Worm (Caenorhabditis elegans) whole organism, late embryonic: ENCODE data around the gene clec-234.

Experiments
- K02D7.2 ChIP-seq: sonication (generic microtip); optimal IDR thresholded peaks from 2 replicates; lab custom pipeline; 2017; ENCODE audit warnings: mild to moderate bottlenecking, missing genetic modification characterization, missing compliant biosample characterization
- K09A11.1 ChIP-seq: sonication (generic microtip); optimal IDR thresholded peaks from 2 replicates; lab custom pipeline; 2017; ENCODE audit warnings: antibody characterized with exemption, mild to moderate bottlenecking, missing genetic modification characterization, missing compliant biosample characterization; ENCODE audit not compliant: insufficient read depth
- ahr-1 ChIP-seq: sonication (generic microtip); optimal IDR thresholded peaks from 2 replicates; lab custom pipeline; 2016; ENCODE audit warnings: missing genetic modification characterization, missing compliant biosample characterization
- ama-1 ChIP-seq: fragments of 150-350 bp; optimal IDR thresholded peaks from 2 replicates; lab custom pipeline; 2014
- ceh-18 ChIP-seq: sonication (generic microtip); optimal IDR thresholded peaks from 2 replicates; lab custom pipeline; 2016; ENCODE audit warnings: missing genetic modification characterization, missing compliant biosample characterization
- ceh-24 ChIP-seq: sonication (generic microtip); optimal IDR thresholded peaks from 2 replicates; lab custom pipeline; 2016; ENCODE audit warnings: mild to moderate bottlenecking, missing genetic modification characterization, missing compliant biosample characterization
- ceh-30 ChIP-seq: fragments of 150-350 bp; optimal IDR thresholded peaks from 2 replicates; lab custom pipeline; 2014; ENCODE audit warnings: missing biosample characterization, missing genetic modification characterization
- ceh-31 ChIP-seq: sonication (generic microtip); optimal IDR thresholded peaks from 2 replicates; lab custom pipeline; 2016; ENCODE audit warnings: missing genetic modification characterization, missing compliant biosample characterization
- ceh-34 ChIP-seq: sonication (generic microtip); optimal IDR thresholded peaks from 2 replicates; lab custom pipeline; 2016; ENCODE audit warnings: mild to moderate bottlenecking, missing genetic modification characterization, missing compliant biosample characterization
- ceh-45 ChIP-seq: fragments of 200-800 bp; sonication (Bioruptor generic); IDR thresholded peaks from 2 replicates; pipeline ENCODE4 v1.3.6; 2022; ENCODE audit warnings: missing genetic modification reagents, missing genetic modification characterization, missing compliant biosample characterization
- ceh-9 ChIP-seq: sonication (generic microtip); optimal IDR thresholded peaks from 2 replicates; lab custom pipeline; 2016; ENCODE audit warnings: mild to moderate bottlenecking, missing genetic modification characterization, inconsistent platforms, missing compliant biosample characterization
- dmd-4 ChIP-seq: sonication (generic microtip); optimal IDR thresholded peaks from 2 replicates; lab custom pipeline; 2016; ENCODE audit warnings: borderline replicate concordance, missing genetic modification characterization, missing compliant biosample characterization
- dve-1 ChIP-seq: sonication (generic microtip); optimal IDR thresholded peaks from 2 replicates; lab custom pipeline; 2017; ENCODE audit warnings: antibody characterized with exemption, mild to moderate bottlenecking, missing genetic modification characterization, missing compliant biosample characterization
- eyg-1 ChIP-seq: sonication (generic microtip); optimal IDR thresholded peaks from 2 replicates; lab custom pipeline; 2016; ENCODE audit warnings: missing genotype, missing genetic modification characterization, missing compliant biosample characterization
- gmeb-2 ChIP-seq: sonication (generic microtip); optimal IDR thresholded peaks from 2 replicates; lab custom pipeline; 2016; ENCODE audit warnings: missing genetic modification characterization, inconsistent platforms, missing compliant biosample characterization
- hlh-13 ChIP-seq: fragments of 200-800 bp; sonication (Bioruptor generic); optimal IDR thresholded peaks from 2 replicates; lab custom pipeline; 2018; ENCODE audit warnings: mild to moderate bottlenecking, missing genetic modification characterization, missing compliant biosample characterization
- hlh-15 ChIP-seq: sonication (generic microtip); optimal IDR thresholded peaks from 2 replicates; lab custom pipeline; 2016; ENCODE audit warnings: missing genetic modification characterization, missing compliant biosample characterization
- hlh-30 ChIP-seq: sonication (generic microtip); optimal IDR thresholded peaks from 2 replicates; lab custom pipeline; 2017; ENCODE audit warnings: antibody characterized with exemption, missing genetic modification characterization, missing compliant biosample characterization; ENCODE audit not compliant: insufficient read depth
- hlh-8 ChIP-seq: sonication (generic microtip); optimal IDR thresholded peaks from 2 replicates; lab custom pipeline; 2016; ENCODE audit warnings: missing genotype, missing genetic modification characterization, missing compliant biosample characterization
- madf-2 ChIP-seq: sonication (generic microtip); optimal IDR thresholded peaks from 2 replicates; lab custom pipeline; 2017; ENCODE audit warnings: missing genetic modification characterization, missing compliant biosample characterization
- nhr-11 ChIP-seq: fragments of 150-350 bp; optimal IDR thresholded peaks from 2 replicates; lab custom pipeline; 2014; ENCODE audit warnings: missing biosample characterization, missing genetic modification characterization
- nhr-232 ChIP-seq: sonication (generic microtip); optimal IDR thresholded peaks from 2 replicates; lab custom pipeline; 2016; ENCODE audit warnings: missing genetic modification characterization, missing compliant biosample characterization
- npax-4 ChIP-seq: sonication (generic microtip); optimal IDR thresholded peaks from 2 replicates; lab custom pipeline; 2016; ENCODE audit warnings: missing genetic modification characterization, missing compliant biosample characterization
- odd-2 ChIP-seq: sonication (generic microtip); optimal IDR thresholded peaks from 2 replicates; lab custom pipeline; 2017; ENCODE audit warnings: antibody characterized with exemption, mild to moderate bottlenecking, missing genetic modification characterization, missing compliant biosample characterization
- pag-3 ChIP-seq: sonication (generic microtip); optimal IDR thresholded peaks from 2 replicates; lab custom pipeline; 2016; ENCODE audit warnings: missing compliant biosample characterization, missing genetic modification characterization, borderline replicate concordance
- pax-1 ChIP-seq: fragments of 150-350 bp; optimal IDR thresholded peaks from 2 replicates; lab custom pipeline; 2014; ENCODE audit warnings: missing biosample characterization, missing genetic modification characterization
- pha-2 ChIP-seq: sonication (generic microtip); optimal IDR thresholded peaks from 2 replicates; lab custom pipeline; 2017; ENCODE audit warnings: mild to moderate bottlenecking, missing genetic modification characterization, missing compliant biosample characterization
- pha-4 ChIP-seq: fragments of 150-350 bp; optimal IDR thresholded peaks from 2 replicates; lab custom pipeline; 2018; ENCODE audit warnings: missing biosample characterization, missing genetic modification reagents, missing genetic modification characterization
- pqm-1 ChIP-seq: sonication (generic microtip); optimal IDR thresholded peaks from 2 replicates; lab custom pipeline; 2016; ENCODE audit warnings: missing genetic modification characterization, missing compliant biosample characterization
- pros-1 ChIP-seq: fragments of 150-350 bp; optimal IDR thresholded peaks from 2 replicates; lab custom pipeline; 2014; ENCODE audit warnings: missing biosample characterization, missing genetic modification reagents, missing genetic modification characterization
- ref-2 ChIP-seq: sonication (generic microtip); optimal IDR thresholded peaks from 2 replicates; lab custom pipeline; 2016; ENCODE audit warnings: missing genetic modification characterization, missing compliant biosample characterization
- rnt-1 ChIP-seq: sonication (generic microtip); optimal IDR thresholded peaks from 2 replicates; lab custom pipeline; 2016; ENCODE audit warnings: missing genetic modification characterization, missing compliant biosample characterization
- sdc-2 ChIP-seq: sonication (generic microtip); optimal IDR thresholded peaks from 2 replicates; lab custom pipeline; 2016; ENCODE audit warnings: missing genotype, missing genetic modification characterization, missing compliant biosample characterization
- sox-2 ChIP-seq: fragments of 200-800 bp; sonication (Bioruptor generic); IDR thresholded peaks from 2 replicates; pipeline ENCODE4 v1.3.6; 2022; ENCODE audit warnings: missing genetic modification reagents, missing genetic modification characterization, missing compliant biosample characterization
- syd-9 ChIP-seq: sonication (generic microtip); optimal IDR thresholded peaks from 2 replicates; lab custom pipeline; 2016; ENCODE audit warnings: mild to moderate bottlenecking, missing genetic modification characterization, moderate library complexity, missing compliant biosample characterization
- tbx-7 ChIP-seq: sonication (generic microtip); optimal IDR thresholded peaks from 2 replicates; lab custom pipeline; 2016; ENCODE audit warnings: missing genotype, missing genetic modification characterization, missing compliant biosample characterization
- ttx-3 ChIP-seq: sonication (generic microtip); optimal IDR thresholded peaks from 2 replicates; lab custom pipeline; 2016; ENCODE audit warnings: missing genetic modification reagents, missing genetic modification characterization, missing compliant biosample characterization
- unc-3 ChIP-seq, 2 experiments: fragments of 200-800 bp in 1 of 2; sonication (Bioruptor generic) in 1 of 2; sonication (generic microtip) in 1 of 2; conservative IDR thresholded peaks in 1 of 2; optimal IDR thresholded peaks in 1 of 2; 2 replicates each; pipeline versions ENCODE4 v1.3.6 to Lab custom; 2016 to 2022; ENCODE audit warnings: missing compliant biosample characterization in 2 of 2, missing genetic modification characterization in 2 of 2, missing genetic modification reagents in 1 of 2
- unc-42 ChIP-seq: sonication (generic microtip); optimal IDR thresholded peaks from 2 replicates; lab custom pipeline; 2016; ENCODE audit warnings: missing genotype, missing genetic modification characterization, missing compliant biosample characterization
- unc-86 ChIP-seq: sonication (generic microtip); optimal IDR thresholded peaks from 2 replicates; lab custom pipeline; 2016; ENCODE audit warnings: missing genetic modification characterization, missing compliant biosample characterization
- zip-5 ChIP-seq: sonication (generic microtip); optimal IDR thresholded peaks from 2 replicates; lab custom pipeline; 2016; ENCODE audit warnings: missing genetic modification characterization, missing compliant biosample characterization

Gene clec-234

DNA sequence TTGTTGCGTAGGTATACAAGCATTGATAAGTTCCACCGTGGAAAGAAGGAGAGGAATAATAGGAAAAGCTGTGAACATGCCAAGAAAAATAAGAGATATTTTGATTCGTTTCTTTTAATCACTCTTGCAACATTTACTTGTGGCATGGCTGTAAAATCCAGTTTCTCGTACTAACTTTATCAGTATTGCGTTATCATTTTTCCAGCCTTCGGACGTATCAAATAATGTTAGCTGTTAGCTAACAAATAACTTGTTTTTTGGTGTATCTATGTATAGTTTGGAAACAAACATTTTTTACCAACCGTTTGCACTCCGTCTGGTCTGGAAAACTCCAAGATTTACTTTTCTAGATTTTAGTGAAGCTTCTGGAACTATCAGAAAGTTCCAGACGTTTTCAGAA is at the start of gene clec-234:
TSS of gene clec-234 (minus strand) at position 101 of the 400 bp plus-strand sequence.
- TF ChIP-seq ceh-45 (GFP tag; lab: Robert Waterston, UW): no peak
- no peak for TF ChIP-seq unc-3 (GFP tag; conservative IDR thresholded peaks at IDR 0.05; lab: Robert Waterston, UW)
- TF ChIP-seq unc-3 (tag; optimal IDR thresholded peaks at IDR 0.05; lab: Kevin White, UChicago): no peak
- no peak for TF ChIP-seq hlh-13 (GFP tag; lab: Kevin White, UChicago)
- no peak for TF ChIP-seq unc-42 (tag; lab: Kevin White, UChicago)
- no peak for TF ChIP-seq sdc-2 (tag; lab: Kevin White, UChicago)
- no peak for TF ChIP-seq dve-1
- TF ChIP-seq unc-86 (tag; lab: Kevin White, UChicago): no peak
- no peak for TF ChIP-seq nhr-232 (tag; lab: Kevin White, UChicago)
- TF ChIP-seq sox-2 (GFP tag; lab: Robert Waterston, UW): no peak
- no peak for TF ChIP-seq ceh-30 (tag; lab: Kevin White, UChicago)
- TF ChIP-seq eyg-1 (tag; lab: Kevin White, UChicago): no peak
- TF ChIP-seq madf-2 (tag; lab: Kevin White, UChicago): no peak
- TF ChIP-seq gmeb-2 (tag; lab: Kevin White, UChicago): no peak
- TF ChIP-seq ceh-18 (tag; lab: Kevin White, UChicago): no peak
- TF ChIP-seq pax-1: no peak
- TF ChIP-seq, all 69 proteins: peak for 0

DNA sequence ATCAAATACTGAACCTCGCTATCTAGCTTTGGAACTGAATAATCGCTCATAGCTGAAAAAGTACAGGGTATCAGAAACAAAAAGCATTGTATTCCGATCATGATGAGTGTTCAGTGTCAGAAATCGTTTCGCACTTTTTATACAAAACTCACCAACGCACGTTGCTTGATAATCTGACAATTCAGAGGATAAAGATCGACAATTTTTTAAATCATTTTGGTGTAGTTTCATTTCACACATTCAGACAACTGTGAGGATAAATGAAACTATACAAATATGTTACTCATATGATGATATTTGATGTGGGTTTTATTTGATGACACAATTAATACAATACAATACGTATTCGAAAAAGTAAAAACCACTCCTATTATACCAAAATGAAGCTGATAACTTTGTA is 49.7 kb upstream of the clec-234 start, which contains the start of gene F57E7.2:
TSS of gene F57E7.2 (minus strand) at position 101 of the 400 bp plus-strand sequence.
- no peak for TF ChIP-seq gmeb-2 (tag; lab: Kevin White, UChicago)
- TF ChIP-seq K09A11.1 (tag; lab: Kevin White, UChicago): no peak
- no peak for TF ChIP-seq madf-2 (tag; lab: Kevin White, UChicago)
- no peak for TF ChIP-seq ceh-34 (tag; lab: Kevin White, UChicago)
- no peak for TF ChIP-seq nhr-11 (tag; lab: Kevin White, UChicago)
- TF ChIP-seq dve-1: no peak
- TF ChIP-seq pha-2 (tag; lab: Kevin White, UChicago): no peak
- no peak for TF ChIP-seq ceh-45 (GFP tag; lab: Robert Waterston, UW)
- no peak for TF ChIP-seq pax-1

DNA sequence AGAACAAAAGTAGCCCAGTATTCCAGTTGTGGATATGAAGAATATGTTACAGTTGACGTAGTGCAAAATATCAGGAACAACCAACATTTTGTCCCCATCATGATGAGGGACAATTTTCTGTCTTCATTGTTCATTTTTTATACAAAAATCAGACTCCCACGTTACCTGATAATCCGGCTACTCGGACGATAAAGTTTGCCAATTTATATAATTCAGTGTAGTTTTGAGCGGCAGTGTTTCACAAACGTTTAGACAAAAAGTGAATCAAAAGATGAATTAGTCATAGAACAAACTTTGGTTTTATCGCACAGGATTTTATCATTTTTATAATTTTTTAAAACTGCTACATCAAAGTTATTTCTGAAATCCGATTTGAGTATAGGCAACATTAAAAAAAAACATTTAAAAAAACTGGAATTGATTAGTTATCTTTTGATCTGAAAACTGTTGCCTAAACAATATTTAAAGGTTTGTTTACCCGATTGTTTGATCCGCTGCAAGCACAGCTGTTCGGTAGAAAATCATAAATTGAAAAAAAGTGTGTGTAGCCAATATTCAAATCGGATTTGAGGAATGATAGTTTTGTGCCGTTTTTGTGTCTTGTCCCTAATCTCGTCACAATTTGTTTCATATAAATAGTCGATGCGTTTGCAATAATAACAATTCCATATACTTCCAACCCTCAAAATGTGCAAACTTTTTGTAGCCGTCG is 47.7 kb upstream of the clec-234 start, which contains the start of the genes F57E7.4 and spig-6:
TSS of gene F57E7.4 (minus strand) at position 101 of the 712 bp plus-strand sequence.
TSS of gene spig-6 (plus strand) at position 662 of the 712 bp plus-strand sequence.
- TF ChIP-seq tbx-7 (tag; lab: Kevin White, UChicago) (no peak), hlh-15 (no peak), hlh-8 (tag; lab: Kevin White, UChicago) (no peak), hlh-30 (tag; lab: Kevin White, UChicago) (no peak), ref-2 (tag; lab: Kevin White, UChicago) (no peak), ceh-31 (no peak), ceh-34 (tag; lab: Kevin White, UChicago) (no peak), npax-4 (no peak), K02D7.2 (tag; lab: Kevin White, UChicago) (no peak), pqm-1 (tag; lab: Kevin White, UChicago) (no peak), rnt-1 (tag; lab: Kevin White, UChicago) (no peak), ceh-9 (no peak), dmd-4 (tag; lab: Kevin White, UChicago) (no peak), syd-9 (tag; lab: Kevin White, UChicago) (no peak), pha-4 (no peak), pag-3 (no peak)

DNA sequence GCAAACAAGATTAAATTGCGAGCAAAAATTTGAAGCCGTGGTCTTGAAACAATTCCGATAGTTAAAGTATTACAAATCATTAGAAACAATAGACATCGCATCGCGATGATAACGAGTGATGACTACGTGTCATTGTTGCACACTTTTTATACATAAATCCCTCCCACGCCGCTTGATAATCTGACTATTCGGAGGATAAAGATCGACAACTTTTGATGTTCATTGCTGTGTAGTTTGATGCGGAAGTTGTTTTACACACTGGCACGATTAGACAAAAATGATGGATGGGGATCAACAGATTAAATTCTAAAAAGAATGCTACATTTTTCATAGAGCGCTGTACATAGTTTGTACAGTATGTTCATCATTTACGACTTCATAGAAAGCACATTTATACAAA is 45.9 kb upstream of the clec-234 start, which contains the start of gene T08G3.11:
TSS of gene T08G3.11 (minus strand) at position 101 of the 400 bp plus-strand sequence.
- TF ChIP-seq gmeb-2 (tag; lab: Kevin White, UChicago): no peak
- no peak for TF ChIP-seq odd-2 (tag; lab: Kevin White, UChicago)
- no peak for TF ChIP-seq ahr-1 (tag; lab: Kevin White, UChicago)
- no peak for TF ChIP-seq hlh-15
- no peak for TF ChIP-seq zip-5 (tag; lab: Kevin White, UChicago)
- no peak for TF ChIP-seq ceh-34 (tag; lab: Kevin White, UChicago)
- no peak for TF ChIP-seq eyg-1 (tag; lab: Kevin White, UChicago)
- TF ChIP-seq ama-1: no peak
- no peak for TF ChIP-seq K02D7.2 (tag; lab: Kevin White, UChicago)
- no peak for TF ChIP-seq tbx-7 (tag; lab: Kevin White, UChicago)
- TF ChIP-seq ttx-3 (tag; lab: Kevin White, UChicago): no peak
- no peak for TF ChIP-seq nhr-11 (tag; lab: Kevin White, UChicago)
- TF ChIP-seq pros-1 (tag; lab: Kevin White, UChicago): no peak
- TF ChIP-seq ceh-24 (tag; lab: Kevin White, UChicago): no peak
